Worm (Caenorhabditis elegans) whole organism, young adult: ENCODE measurements around the gene phy-3.

Source experiments
- B0035.1 ChIP-seq: sonication (generic microtip); optimal IDR thresholded peaks from 2 replicates; lab custom pipeline; 2016; ENCODE audit warnings: missing genetic modification characterization, mild to moderate bottlenecking, missing compliant biosample characterization, missing genotype, missing genetic modification reagents
- B0336.3 ChIP-seq: fragments of 200-800 bp; sonication (Bioruptor generic); IDR thresholded peaks from 2 replicates; pipeline ENCODE4 v1.3.6; 2022; ENCODE audit warnings: missing genetic modification characterization, missing compliant biosample characterization
- C17E4.6 ChIP-seq: fragments of 200-800 bp; sonication (Bioruptor generic); IDR thresholded peaks from 2 replicates; pipeline ENCODE4 v1.3.6; 2022; ENCODE audit warnings: missing genetic modification reagents, missing genetic modification characterization, missing compliant biosample characterization
- D2030.7 ChIP-seq: fragments of 200-800 bp; sonication (Bioruptor generic); IDR thresholded peaks from 2 replicates; pipeline ENCODE4 v1.3.6; 2022; ENCODE audit warnings: missing genetic modification reagents, missing genetic modification characterization, missing compliant biosample characterization
- F37B4.10 ChIP-seq: fragments of 200-800 bp; sonication (Bioruptor generic); IDR thresholded peaks from 2 replicates; pipeline ENCODE4 v1.3.6; 2022; ENCODE audit warnings: missing genetic modification characterization, missing compliant biosample characterization
- T07F8.4 ChIP-seq: sonication (generic microtip); optimal IDR thresholded peaks from 2 replicates; lab custom pipeline; 2016; ENCODE audit warnings: mild to moderate bottlenecking, missing genetic modification characterization, moderate library complexity, missing compliant biosample characterization
- T26A5.8 ChIP-seq: sonication (generic microtip); optimal IDR thresholded peaks from 2 replicates; lab custom pipeline; 2016; ENCODE audit warnings: missing genetic modification characterization, missing compliant biosample characterization
- Y53F4B.3 ChIP-seq: fragments of 200-800 bp; sonication (Bioruptor generic); IDR thresholded peaks from 2 replicates; pipeline ENCODE4 v1.3.6; 2022; ENCODE audit warnings: missing genetic modification reagents, missing genetic modification characterization, missing compliant biosample characterization
- ZK185.1 ChIP-seq: sonication (generic microtip); optimal IDR thresholded peaks from 2 replicates; lab custom pipeline; 2016; ENCODE audit warnings: mild to moderate bottlenecking, missing genetic modification characterization, missing compliant biosample characterization; ENCODE audit not compliant: poor library complexity, severe bottlenecking
- aptf-2 ChIP-seq: fragments of 200-800 bp; sonication (Bioruptor generic); conservative IDR thresholded peaks from 2 replicates; pipeline ENCODE4 v1.3.6; 2022; ENCODE audit warnings: missing genetic modification reagents, missing genetic modification characterization, missing compliant biosample characterization
- athp-1 ChIP-seq: sonication (generic microtip); optimal IDR thresholded peaks from 2 replicates; lab custom pipeline; 2017; ENCODE audit warnings: mild to moderate bottlenecking, missing genetic modification characterization, missing compliant biosample characterization
- bed-1 ChIP-seq: fragments of 200-800 bp; sonication (Bioruptor generic); IDR thresholded peaks from 2 replicates; pipeline ENCODE4 v1.3.6; 2022; ENCODE audit warnings: missing genetic modification reagents, missing genetic modification characterization, missing compliant biosample characterization
- cebp-2 ChIP-seq: fragments of 200-800 bp; sonication (Bioruptor generic); IDR thresholded peaks from 2 replicates; pipeline ENCODE4 v1.3.6; 2022; ENCODE audit warnings: missing genetic modification characterization, missing compliant biosample characterization
- ceh-27 ChIP-seq: fragments of 200-800 bp; sonication (Bioruptor generic); optimal IDR thresholded peaks from 2 replicates; lab custom pipeline; 2018; ENCODE audit warnings: mild to moderate bottlenecking, missing genetic modification characterization, moderate library complexity, missing compliant biosample characterization
- ceh-40 ChIP-seq: fragments of 200-800 bp; sonication (Bioruptor generic); IDR thresholded peaks from 2 replicates; pipeline ENCODE4 v1.3.6; 2022; ENCODE audit warnings: missing genetic modification characterization, missing compliant biosample characterization
- ceh-79 ChIP-seq: sonication (generic microtip); optimal IDR thresholded peaks from 2 replicates; lab custom pipeline; 2017; ENCODE audit warnings: mild to moderate bottlenecking, missing genetic modification characterization, missing compliant biosample characterization
- ceh-91 ChIP-seq: fragments of 200-800 bp; sonication (Bioruptor generic); IDR thresholded peaks from 2 replicates; pipeline ENCODE4 v1.3.6; 2022; ENCODE audit warnings: missing genetic modification reagents, missing genetic modification characterization, missing compliant biosample characterization
- dox-1 ChIP-seq: fragments of 200-800 bp; sonication (Bioruptor generic); IDR thresholded peaks from 2 replicates; pipeline ENCODE4 v1.3.6; 2022; ENCODE audit warnings: missing genetic modification reagents, missing genetic modification characterization, missing compliant biosample characterization
- efl-1 ChIP-seq: fragments of 150-350 bp; optimal IDR thresholded peaks from 2 replicates; lab custom pipeline; 2014; ENCODE audit warnings: missing biosample characterization, missing genetic modification reagents, missing genetic modification characterization
- fkh-3 ChIP-seq: sonication (generic microtip); optimal IDR thresholded peaks from 2 replicates; lab custom pipeline; 2016; ENCODE audit warnings: mild to moderate bottlenecking, missing genetic modification characterization, missing compliant biosample characterization
- hlh-12 ChIP-seq: sonication (generic microtip); optimal IDR thresholded peaks from 2 replicates; lab custom pipeline; 2016; ENCODE audit warnings: missing genetic modification characterization, missing compliant biosample characterization
- hmg-1.2 ChIP-seq: fragments of 200-800 bp; sonication (Bioruptor generic); IDR thresholded peaks from 2 replicates; pipeline ENCODE4 v1.3.6; 2022; ENCODE audit warnings: missing genetic modification reagents, missing genetic modification characterization, missing compliant biosample characterization
- hmg-20 ChIP-seq: fragments of 200-800 bp; sonication (Bioruptor generic); IDR thresholded peaks from 2 replicates; pipeline ENCODE4 v1.3.6; 2022; ENCODE audit warnings: missing genetic modification reagents, missing genetic modification characterization, missing compliant biosample characterization
- hrde-1 ChIP-seq: sonication (generic microtip); optimal IDR thresholded peaks from 2 replicates; lab custom pipeline; 2016; ENCODE audit warnings: missing genetic modification characterization, mild to moderate bottlenecking, missing compliant biosample characterization, moderate library complexity, missing genotype, missing genetic modification reagents, borderline replicate concordance
- let-526 ChIP-seq: fragments of 200-800 bp; sonication (Bioruptor generic); IDR thresholded peaks from 2 replicates; pipeline ENCODE4 v1.3.6; 2022; ENCODE audit warnings: missing genetic modification reagents, missing genetic modification characterization, missing compliant biosample characterization
- let-607 ChIP-seq, 2 experiments: fragments of 200-800 bp in 1 of 2; sonication (Bioruptor generic) in 1 of 2; sonication (generic microtip) in 1 of 2; optimal IDR thresholded peaks; 2 replicates each; lab custom pipeline; 2016 to 2018; ENCODE audit warnings: mild to moderate bottlenecking in 2 of 2, missing compliant biosample characterization in 2 of 2, missing genetic modification characterization in 2 of 2, moderate library complexity in 2 of 2, missing genotype in 1 of 2
- lin-40 ChIP-seq: sonication (generic microtip); optimal IDR thresholded peaks from 2 replicates; lab custom pipeline; 2016; ENCODE audit warnings: missing genetic modification characterization, mild to moderate bottlenecking, missing compliant biosample characterization, missing genotype, missing genetic modification reagents
- lsl-1 ChIP-seq: fragments of 200-800 bp; sonication (Bioruptor generic); optimal IDR thresholded peaks from 2 replicates; lab custom pipeline; 2018; ENCODE audit warnings: mild to moderate bottlenecking, missing genetic modification characterization, moderate library complexity, missing compliant biosample characterization
- madf-10 ChIP-seq: sonication (generic microtip); optimal IDR thresholded peaks from 2 replicates; lab custom pipeline; 2016; ENCODE audit warnings: mild to moderate bottlenecking, missing genetic modification characterization, missing compliant biosample characterization
- madf-3 ChIP-seq: fragments of 200-800 bp; sonication (Bioruptor generic); IDR thresholded peaks from 2 replicates; pipeline ENCODE4 v1.3.6; 2022; ENCODE audit warnings: missing genetic modification reagents, missing genetic modification characterization, missing compliant biosample characterization
- madf-8 ChIP-seq: fragments of 200-800 bp; sonication (Bioruptor generic); conservative IDR thresholded peaks from 2 replicates; pipeline ENCODE4 v1.3.6; 2022; ENCODE audit warnings: missing genetic modification reagents, missing genetic modification characterization, missing compliant biosample characterization
- mes-4 ChIP-seq: sonication (generic microtip); optimal IDR thresholded peaks from 2 replicates; lab custom pipeline; 2016; ENCODE audit warnings: missing genotype, missing genetic modification characterization, missing compliant biosample characterization
- nfya-1 ChIP-seq: sonication (generic microtip); optimal IDR thresholded peaks from 2 replicates; lab custom pipeline; 2017; ENCODE audit warnings: antibody characterized with exemption, missing compliant biosample characterization, missing genetic modification characterization, borderline replicate concordance; ENCODE audit not compliant: insufficient read depth
- nhr-27 ChIP-seq: fragments of 200-800 bp; sonication (Bioruptor generic); optimal IDR thresholded peaks from 2 replicates; lab custom pipeline; 2018; ENCODE audit warnings: mild to moderate bottlenecking, missing genetic modification characterization, moderate library complexity, missing compliant biosample characterization
- rec-8 ChIP-seq, 2 experiments: sonication (generic microtip); optimal IDR thresholded peaks; 2 replicates each; lab custom pipeline; 2016; ENCODE audit warnings: mild to moderate bottlenecking in 2 of 2, missing genetic modification characterization in 2 of 2, missing genetic modification reagents in 2 of 2, missing genotype in 2 of 2, missing biosample characterization in 1 of 2, missing compliant biosample characterization in 1 of 2, moderate library complexity in 1 of 2
- sdz-38 ChIP-seq: sonication (generic microtip); optimal IDR thresholded peaks from 2 replicates; lab custom pipeline; 2016; ENCODE audit warnings: missing genotype, missing genetic modification characterization, missing compliant biosample characterization
- snpc-1.1 ChIP-seq: sonication (generic microtip); optimal IDR thresholded peaks from 2 replicates; lab custom pipeline; 2017; ENCODE audit warnings: missing genetic modification characterization, mild to moderate bottlenecking, missing compliant biosample characterization, antibody characterized with exemption, moderate library complexity, missing genotype, missing genetic modification reagents; ENCODE audit not compliant: insufficient read depth
- tbp1 ChIP-seq: fragments of 200-800 bp; sonication (Bioruptor generic); optimal IDR thresholded peaks from 2 replicates; lab custom pipeline; 2018; ENCODE audit warnings: mild to moderate bottlenecking, missing genetic modification characterization, missing compliant biosample characterization
- tlf-1 ChIP-seq: fragments of 200-800 bp; sonication (Bioruptor generic); optimal IDR thresholded peaks from 2 replicates; lab custom pipeline; 2018; ENCODE audit warnings: mild to moderate bottlenecking, missing genetic modification characterization, missing compliant biosample characterization
- ztf-18 ChIP-seq: sonication (generic microtip); optimal IDR thresholded peaks from 2 replicates; lab custom pipeline; 2016; ENCODE audit warnings: missing genotype, mild to moderate bottlenecking, missing genetic modification characterization, missing compliant biosample characterization
- ztf-25 ChIP-seq: fragments of 200-800 bp; sonication (Bioruptor generic); IDR thresholded peaks from 2 replicates; pipeline ENCODE4 v1.3.6; 2022; ENCODE audit warnings: missing genetic modification reagents, missing genetic modification characterization, missing compliant biosample characterization
- ztf-28 ChIP-seq: fragments of 200-800 bp; sonication (Bioruptor generic); IDR thresholded peaks from 2 replicates; pipeline ENCODE4 v1.3.6; 2022; ENCODE audit warnings: missing genetic modification reagents, missing genetic modification characterization, missing compliant biosample characterization

The phy-3 gene

DNA sequence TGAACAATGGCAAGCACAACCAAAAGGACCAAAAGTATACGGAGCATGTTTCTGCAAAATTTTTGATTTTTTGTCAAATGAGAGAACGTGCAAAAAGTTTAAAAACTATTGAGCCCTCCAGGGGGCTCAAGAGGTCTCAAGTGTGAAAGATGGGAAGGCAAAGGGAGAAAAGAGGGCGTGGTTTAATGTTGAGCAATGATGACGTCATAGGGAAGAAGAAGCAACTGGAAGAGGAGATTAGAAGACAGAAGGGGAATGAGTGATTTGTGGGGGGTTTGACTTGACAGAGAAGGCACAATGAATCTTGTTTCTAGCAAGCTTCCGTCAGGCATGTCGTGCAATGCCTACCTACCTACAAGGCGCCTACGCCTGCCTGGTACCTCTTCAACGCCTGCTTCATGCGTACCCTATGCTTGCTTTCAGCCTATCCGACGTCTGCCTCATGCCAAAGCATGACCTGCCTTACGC lies 11.7 kb upstream of the phy-3 start, which contains the start of gene T20B3.14:
Gene T20B3.14 (minus strand): TSS at position 51 of the 468 bp plus-strand sequence.
- 0 out of 2 replicates have a peak, but pooled peaks have one; percentile 89 for TF ChIP-seq F37B4.10
- TF ChIP-seq hlh-12 (tag; lab: Kevin White, UChicago): no peak

DNA sequence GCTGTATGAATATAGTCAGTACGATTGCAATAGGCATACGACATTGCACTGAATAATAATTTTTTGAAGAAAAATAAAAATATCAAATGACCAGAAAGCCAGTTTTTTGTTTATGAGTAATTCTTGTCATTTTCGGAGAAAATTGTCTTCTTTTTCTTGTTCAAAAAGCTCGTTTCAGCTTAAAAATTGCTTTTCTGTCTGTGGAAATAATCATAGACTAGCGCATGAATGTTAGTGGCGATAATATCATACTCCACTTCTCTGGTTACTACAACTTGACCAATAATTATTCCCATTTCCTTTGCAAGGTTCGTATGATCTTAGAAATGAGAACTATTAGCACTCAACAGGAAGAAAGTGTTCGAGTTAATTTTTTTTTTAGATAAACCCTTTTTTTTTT lies 5.5 kb upstream of the phy-3 start, which contains the start of gene srh-216:
Gene srh-216 (minus strand): TSS at position 101 of the 400 bp plus-strand sequence.
- TF ChIP-seq bed-1 (GFP tag; lab: Robert Waterston, UW): no peak
- no peak for TF ChIP-seq ceh-91 (GFP tag; lab: Robert Waterston, UW)
- TF ChIP-seq ceh-40: no peak
- no peak for TF ChIP-seq nfya-1 (tag; lab: Kevin White, UChicago)
- TF ChIP-seq cebp-2 (GFP tag; lab: Robert Waterston, UW): no peak
- no peak for TF ChIP-seq athp-1 (tag; lab: Kevin White, UChicago)
- no peak for TF ChIP-seq D2030.7 (GFP tag; lab: Robert Waterston, UW)
- no peak for TF ChIP-seq snpc-1.1 (tag; lab: Kevin White, UChicago)
- TF ChIP-seq B0035.1: no peak
- no peak for TF ChIP-seq ztf-25 (GFP tag; lab: Robert Waterston, UW)
- TF ChIP-seq ZK185.1 (tag; lab: Kevin White, UChicago): no peak
- TF ChIP-seq mes-4 (tag; lab: Kevin White, UChicago): no peak
- TF ChIP-seq efl-1 (GFP tag; lab: Kevin White, UChicago): no peak
- no peak for TF ChIP-seq fkh-3
- no peak for TF ChIP-seq Y53F4B.3
- TF ChIP-seq madf-3 (GFP tag; lab: Robert Waterston, UW): no peak

ce11 chrV:16829396-16829795 lies 3.6 kb upstream of the phy-3 start, which contains the start of gene srh-214:
srh-214 (minus strand) TSS chrV:16829755.
- TF ChIP-seq aptf-2 (GFP tag; lab: Robert Waterston, UW): no peak
- no peak for TF ChIP-seq madf-10 (tag; lab: Kevin White, UChicago)
- TF ChIP-seq B0035.1: no peak
- no peak for TF ChIP-seq B0336.3
- no peak for TF ChIP-seq C17E4.6 (GFP tag; lab: Robert Waterston, UW)
- no peak for TF ChIP-seq lsl-1 (GFP tag; lab: Kevin White, UChicago)
- TF ChIP-seq ceh-27 (GFP tag; lab: Kevin White, UChicago): no peak
- TF ChIP-seq dox-1 (GFP tag; lab: Robert Waterston, UW): no peak
- no peak for TF ChIP-seq nhr-27 (tag; lab: Kevin White, UChicago)
- no peak for TF ChIP-seq ceh-79 (tag; lab: Kevin White, UChicago)
- TF ChIP-seq tbp1: no peak
- TF ChIP-seq D2030.7 (GFP tag; lab: Robert Waterston, UW): no peak

DNA sequence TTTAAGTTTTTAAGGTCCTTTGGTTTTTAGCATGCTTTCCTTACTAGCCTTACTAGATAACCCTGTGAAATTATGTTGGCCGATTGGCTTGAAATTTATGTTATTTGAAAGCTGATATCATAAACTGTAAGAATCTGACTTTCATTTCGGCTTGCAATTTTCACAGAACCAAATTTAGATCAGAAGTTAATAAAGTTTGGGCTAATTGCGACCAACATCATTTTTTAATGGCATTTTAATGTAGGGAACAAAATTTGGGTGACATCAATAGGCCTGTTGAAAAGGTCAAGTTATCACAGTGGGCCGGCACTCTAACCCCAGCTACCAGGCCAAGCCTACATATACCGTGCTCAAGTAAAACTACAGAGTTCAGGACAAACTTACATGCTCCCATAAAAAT lies 1.7 kb upstream of the phy-3 start:
- TF ChIP-seq T26A5.8 (no peak), nfya-1 (tag; lab: Kevin White, UChicago) (no peak), hrde-1 (tag; lab: Kevin White, UChicago) (no peak), madf-10 (tag; lab: Kevin White, UChicago) (no peak), let-526 (GFP tag; lab: Robert Waterston, UW) (no peak), T07F8.4 (tag; lab: Kevin White, UChicago) (no peak)

ce11 chrV:16831921-16832320 lies 1.0 kb upstream of the phy-3 start, which contains the start of gene srh-215:
srh-215 (minus strand) TSS chrV:16832021.
- TF ChIP-seq ztf-28 (no peak), sdz-38 (tag; lab: Kevin White, UChicago) (no peak), lin-40 (tag; lab: Kevin White, UChicago) (no peak), efl-1 (GFP tag; lab: Kevin White, UChicago) (no peak), hmg-20 (GFP tag; lab: Robert Waterston, UW) (no peak), hmg-1.2 (GFP tag; lab: Robert Waterston, UW) (no peak), let-607 (tag; optimal IDR thresholded peaks at IDR 0.05; lab: Kevin White, UChicago) (no peak), rec-8 (tag; optimal IDR thresholded peaks at IDR 0.05; lab: Kevin White, UChicago) (no peak), athp-1 (tag; lab: Kevin White, UChicago) (no peak), madf-8 (no peak), tlf-1 (GFP tag; lab: Kevin White, UChicago) (no peak), ztf-18 (tag; lab: Kevin White, UChicago) (no peak)
